Fruit fly (Drosophila melanogaster): ENCODE data around the gene mtrm.
A peak's percentile ranks its signal among the peaks of the same experiment; 100 is the strongest.

The mtrm gene

dm6 chr3L:8458767-8459614 is 46.2 kb downstream of the mtrm start (continued):
- TF ChIP-seq C15 (GFP tag; IDR thresholded peaks at IDR 0.05) (no peak), CG7963 (GFP tag; IDR thresholded peaks at IDR 0.05; ENCODE audit: partially characterized antibody) (no peak), Hey (tag; optimal IDR thresholded peaks at IDR 0.05) (no peak), CG16779 (GFP tag; IDR thresholded peaks at IDR 0.05) (no peak), ATbp (GFP tag; optimal IDR thresholded peaks at IDR 0.05) (peak; percentile 0), wek (GFP tag; optimal IDR thresholded peaks at IDR 0.05) (no peak), Hmx (GFP tag; optimal IDR thresholded peaks at IDR 0.05) (no peak), CG1647 (GFP tag; optimal IDR thresholded peaks at IDR 0.05) (no peak), tio (GFP tag; optimal IDR thresholded peaks at IDR 0.05) (no peak), CG7271 (tag; optimal IDR thresholded peaks at IDR 0.05) (no peak), Jarid2 (GFP tag; optimal IDR thresholded peaks at IDR 0.05) (no peak), dysf (GFP tag; IDR thresholded peaks at IDR 0.05) (no peak), CG8944 (GFP tag; optimal IDR thresholded peaks at IDR 0.05) (no peak), usp (GFP tag; optimal IDR thresholded peaks at IDR 0.05) (no peak), CG1792 (GFP tag; optimal IDR thresholded peaks at IDR 0.05) (no peak), CG14050 (GFP tag; IDR thresholded peaks at IDR 0.05) (no peak), CG31365 (tag; optimal IDR thresholded peaks at IDR 0.05) (no peak), Sox100B (GFP tag; optimal IDR thresholded peaks at IDR 0.05) (no peak), Gug (GFP tag; IDR thresholded peaks at IDR 0.05) (no peak), abd-A (tag; optimal IDR thresholded peaks at IDR 0.05) (peak; percentile 92), Ssrp (tag; optimal IDR thresholded peaks at IDR 0.05) (no peak), Eip74EF (GFP tag; optimal IDR thresholded peaks at IDR 0.05) (no peak), HLHmδ (GFP tag; optimal IDR thresholded peaks at IDR 0.05) (peak; percentile 19), CG3281 (GFP tag; optimal IDR thresholded peaks at IDR 0.05) (no peak), Doc3 (GFP tag; IDR thresholded peaks at IDR 0.05; ENCODE audit: partially characterized antibody) (no peak), HmgD (GFP tag; optimal IDR thresholded peaks at IDR 0.05) (no peak), CG12769 (tag; optimal IDR thresholded peaks at IDR 0.05) (no peak), CG42726 (GFP tag; IDR thresholded peaks at IDR 0.05; ENCODE audit: partially characterized antibody) (no peak), CG6654 (GFP tag; optimal IDR thresholded peaks at IDR 0.05) (no peak), D19B (GFP tag; optimal IDR thresholded peaks at IDR 0.05) (no peak), Side (GFP tag; optimal IDR thresholded peaks at IDR 0.05) (no peak), bab2 (GFP tag; optimal IDR thresholded peaks at IDR 0.05) (no peak), Sry-β (GFP tag; optimal IDR thresholded peaks at IDR 0.05) (no peak), dmrt11E (tag; optimal IDR thresholded peaks at IDR 0.05) (peak; percentile 0), CG9609 (GFP tag; optimal IDR thresholded peaks at IDR 0.05) (no peak), bbx (GFP tag; IDR thresholded peaks at IDR 0.05; ENCODE audit: partially characterized antibody) (no peak), zen2 (GFP tag; IDR thresholded peaks at IDR 0.05; ENCODE audit: partially characterized antibody) (no peak), Sox102F (GFP tag; optimal IDR thresholded peaks at IDR 0.05) (peak; percentile 36), nom (GFP tag; optimal IDR thresholded peaks at IDR 0.05) (no peak), Atf6 (GFP tag; IDR thresholded peaks at IDR 0.05) (no peak), CG32772 (GFP tag; IDR thresholded peaks at IDR 0.05) (no peak), trem (tag; optimal IDR thresholded peaks at IDR 0.05) (no peak), dimm (GFP tag; IDR thresholded peaks at IDR 0.05) (no peak), Doc2 (GFP tag; IDR thresholded peaks at IDR 0.05) (no peak), dan (GFP tag; IDR thresholded peaks at IDR 0.05) (no peak), CG10209 (GFP tag; optimal IDR thresholded peaks at IDR 0.05) (no peak), Deaf1 (tag; optimal IDR thresholded peaks at IDR 0.05) (no peak), cwo (GFP tag; optimal IDR thresholded peaks at IDR 0.05) (no peak), CG2199 (GFP tag; IDR thresholded peaks at IDR 0.05) (peak; percentile 71; the same call in 1 of the 3 replicates)
